Worm (Caenorhabditis elegans): ENCODE measurements around the gene lpd-7.
A peak's percentile ranks its signal among the peaks of the same experiment; 100 is the strongest.

The lpd-7 gene

DNA sequence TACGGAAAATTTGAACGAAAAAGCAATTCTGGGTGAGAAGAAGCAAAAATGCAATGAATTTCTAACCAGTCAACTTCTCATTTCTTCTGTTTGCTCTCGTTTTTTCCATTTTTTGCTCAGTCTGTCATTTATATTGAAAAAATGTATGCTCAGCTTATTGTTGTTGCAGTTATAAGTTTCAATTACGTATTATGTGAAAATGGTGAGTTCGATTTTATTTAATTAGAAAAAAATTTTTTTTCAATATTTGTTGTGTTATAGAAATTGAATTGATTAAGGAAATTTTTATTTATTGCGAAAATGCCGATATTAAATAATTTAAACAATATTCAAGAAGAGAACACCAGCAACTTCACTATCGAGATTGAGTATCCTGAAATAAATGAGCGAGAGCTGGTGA is 11.3 kb upstream of the lpd-7 start, which contains the start of gene lgc-12:
Gene lgc-12 (plus strand): TSS at position 301 of the 400 bp plus-strand sequence.
- no peak for TF ChIP-seq mab-5 (tag; optimal IDR thresholded peaks at IDR 0.05)
- TF ChIP-seq blmp-1 (tag; optimal IDR thresholded peaks at IDR 0.05) = no peak
- no peak for TF ChIP-seq snpc-4 (tag; optimal IDR thresholded peaks at IDR 0.05)
- no peak for TF ChIP-seq ceh-83 (GFP tag; optimal IDR thresholded peaks at IDR 0.05)
- TF ChIP-seq ces-1 (GFP tag; optimal IDR thresholded peaks at IDR 0.05) = no peak
- TF ChIP-seq sem-2 (GFP tag; optimal IDR thresholded peaks at IDR 0.05) = no peak
- TF ChIP-seq mls-2 (tag; optimal IDR thresholded peaks at IDR 0.05) = no peak
- no peak for TF ChIP-seq cnd-1 (tag; optimal IDR thresholded peaks at IDR 0.05)
- no peak for TF ChIP-seq nhr-2 (tag; optimal IDR thresholded peaks at IDR 0.05)
- no peak for TF ChIP-seq nhr-28 (tag; optimal IDR thresholded peaks at IDR 0.05)
- TF ChIP-seq pha-4 (tag; optimal IDR thresholded peaks at IDR 0.05) = no peak
- no peak for TF ChIP-seq flh-1 (GFP tag; optimal IDR thresholded peaks at IDR 0.05)
- TF ChIP-seq unc-62 (GFP tag; optimal IDR thresholded peaks at IDR 0.05) = no peak
- no peak for TF ChIP-seq ham-2 (GFP tag; optimal IDR thresholded peaks at IDR 0.05)
- no peak for TF ChIP-seq drap-1 (GFP tag; optimal IDR thresholded peaks at IDR 0.05)
- no peak for TF ChIP-seq nhr-76 (tag; optimal IDR thresholded peaks at IDR 0.05)
- TF ChIP-seq tbx-8 (GFP tag; optimal IDR thresholded peaks at IDR 0.05) = no peak
- TF ChIP-seq nhr-12 (tag; optimal IDR thresholded peaks at IDR 0.05) = no peak

DNA sequence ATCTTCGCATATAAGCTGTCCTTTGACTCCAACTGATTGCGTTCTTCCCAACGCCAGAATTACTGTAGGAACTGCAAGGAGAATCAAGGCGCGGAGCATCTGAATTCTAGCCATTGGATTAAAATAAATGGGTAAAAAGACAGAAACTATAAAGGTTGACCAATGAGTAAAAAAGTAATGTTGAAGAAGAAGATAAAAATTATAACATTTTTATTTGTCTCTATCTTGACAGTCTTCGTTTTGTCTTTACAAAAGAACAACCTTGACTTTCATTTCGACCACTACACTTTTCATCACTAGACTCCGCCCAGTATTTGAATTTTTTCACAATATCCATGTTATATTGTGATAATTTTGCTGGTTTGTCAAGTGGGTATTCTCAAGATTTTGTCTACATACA is 7.9 kb upstream of the lpd-7 start, which contains the start of gene ttr-8:
Gene ttr-8 (minus strand): TSS at position 101 of the 400 bp plus-strand sequence.
- TF ChIP-seq pha-4 (tag; optimal IDR thresholded peaks at IDR 0.05) (no peak), lin-13 (tag; optimal IDR thresholded peaks at IDR 0.05) (no peak), ces-1 (GFP tag; optimal IDR thresholded peaks at IDR 0.05) (no peak), unc-120 (tag; optimal IDR thresholded peaks at IDR 0.05; ENCODE audit: poor library complexity, severe bottlenecking) (no peak), nhr-237 (tag; optimal IDR thresholded peaks at IDR 0.05) (no peak)

DNA sequence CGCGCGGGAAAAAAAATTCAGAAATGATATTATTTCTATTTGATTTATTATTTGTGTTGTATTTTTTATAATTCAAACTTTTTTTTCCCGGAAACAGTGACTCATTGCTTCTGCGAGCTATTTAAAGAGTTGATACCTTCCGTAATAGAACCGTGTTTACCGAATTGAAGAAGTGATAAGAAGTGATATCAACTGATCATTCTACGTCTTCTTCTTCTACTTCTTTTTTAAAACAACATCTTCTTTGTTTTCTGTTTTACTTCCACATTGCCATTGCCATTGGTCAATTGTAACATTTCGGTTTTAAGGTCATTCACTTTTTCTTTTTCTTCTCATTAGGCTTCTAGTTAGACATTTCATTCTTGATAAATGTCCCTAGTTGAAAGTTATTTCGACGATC is 7.1 kb upstream of the lpd-7 start, which contains the start of gene ttr-32:
Gene ttr-32 (plus strand): TSS at position 314 of the 400 bp plus-strand sequence.
- TF ChIP-seq pha-4 (tag; optimal IDR thresholded peaks at IDR 0.05) (no peak), ceh-39 (tag; optimal IDR thresholded peaks at IDR 0.05) (no peak), nhr-76 (tag; optimal IDR thresholded peaks at IDR 0.05) (no peak), ceh-83 (GFP tag; optimal IDR thresholded peaks at IDR 0.05) (no peak), ceh-43 (GFP tag; optimal IDR thresholded peaks at IDR 0.05) (no peak), unc-62 (GFP tag; optimal IDR thresholded peaks at IDR 0.05) (no peak), drap-1 (GFP tag; optimal IDR thresholded peaks at IDR 0.05) (no peak), lin-13 (tag; optimal IDR thresholded peaks at IDR 0.05) (no peak), tbx-8 (GFP tag; optimal IDR thresholded peaks at IDR 0.05) (no peak), lsy-2 (tag; optimal IDR thresholded peaks at IDR 0.05) (no peak), lin-32 (GFP tag; optimal IDR thresholded peaks at IDR 0.05) (no peak), nhr-2 (tag; optimal IDR thresholded peaks at IDR 0.05) (no peak), bed-3 (GFP tag; optimal IDR thresholded peaks at IDR 0.05) (no peak), cnd-1 (tag; optimal IDR thresholded peaks at IDR 0.05) (no peak), elt-1 (tag; optimal IDR thresholded peaks at IDR 0.05; ENCODE audit: borderline replicate concordance, insufficient read depth) (no peak), ces-1 (GFP tag; optimal IDR thresholded peaks at IDR 0.05) (no peak), unc-39 (tag; optimal IDR thresholded peaks at IDR 0.05) (no peak), blmp-1 (tag; optimal IDR thresholded peaks at IDR 0.05) (no peak)

DNA sequence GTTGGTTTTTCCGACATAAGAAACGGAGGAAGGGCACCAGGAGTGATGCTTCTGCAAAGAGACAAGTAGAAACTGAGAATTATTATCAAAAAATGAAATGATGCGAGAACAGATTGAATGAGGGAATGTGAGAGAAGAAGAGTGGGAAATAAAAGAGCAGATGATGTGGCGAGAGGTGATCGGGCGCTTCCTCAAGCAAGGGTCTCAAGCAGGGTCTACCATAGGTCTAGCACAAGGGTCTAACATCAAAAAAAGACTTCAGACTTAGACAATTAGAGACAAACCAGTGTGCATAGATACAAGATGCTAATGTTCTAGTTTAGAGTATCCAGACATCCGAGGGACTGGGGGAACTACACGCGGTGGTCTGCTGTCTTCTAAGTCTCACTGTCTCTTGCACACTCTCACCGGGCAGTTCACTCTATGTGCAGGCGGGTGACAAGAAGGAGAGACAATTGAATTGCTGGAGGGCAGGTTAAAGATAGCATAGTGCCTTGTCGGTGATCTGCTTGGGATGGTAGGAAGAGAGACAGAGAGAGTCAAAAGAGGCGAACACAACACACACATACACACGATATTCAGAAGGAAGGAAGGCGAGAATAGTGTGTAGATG is 3.0 kb upstream of the lpd-7 start, which contains the start of gene R13A5.7:
Gene R13A5.7 (minus strand): TSS at position 51 of the 613 bp plus-strand sequence.
- TF ChIP-seq ham-2 (GFP tag; optimal IDR thresholded peaks at IDR 0.05) (peak; percentile 81), M03D4.4 (tag; optimal IDR thresholded peaks at IDR 0.05) (no peak), flh-1 (GFP tag; optimal IDR thresholded peaks at IDR 0.05) (no peak), tbx-8 (GFP tag; optimal IDR thresholded peaks at IDR 0.05) (peak; percentile 17), mep-1 (tag; optimal IDR thresholded peaks at IDR 0.05) (peak; percentile 37), unc-62 (GFP tag; optimal IDR thresholded peaks at IDR 0.05) (peak; percentile 84), ces-1 (GFP tag; optimal IDR thresholded peaks at IDR 0.05) (peak; percentile 76), nhr-12 (tag; optimal IDR thresholded peaks at IDR 0.05) (no peak), unc-39 (tag; optimal IDR thresholded peaks at IDR 0.05) (no peak), ceh-43 (GFP tag; optimal IDR thresholded peaks at IDR 0.05) (no peak), sptf-1 (tag; optimal IDR thresholded peaks at IDR 0.05) (peak; percentile 67), lin-32 (GFP tag; optimal IDR thresholded peaks at IDR 0.05) (no peak), hlh-1 (tag; optimal IDR thresholded peaks at IDR 0.05) (peak; percentile 27), blmp-1 (tag; optimal IDR thresholded peaks at IDR 0.05) (no peak), mls-2 (tag; optimal IDR thresholded peaks at IDR 0.05) (peak; percentile 62), nhr-2 (tag; optimal IDR thresholded peaks at IDR 0.05) (peak; percentile 46), pha-4 (tag; optimal IDR thresholded peaks at IDR 0.05) (peak; percentile 13), ceh-39 (tag; optimal IDR thresholded peaks at IDR 0.05) (peak; percentile 19), nhr-237 (tag; optimal IDR thresholded peaks at IDR 0.05) (peak; percentile 2), drap-1 (GFP tag; optimal IDR thresholded peaks at IDR 0.05) (peak; percentile 75), unc-120 (tag; optimal IDR thresholded peaks at IDR 0.05; ENCODE audit: poor library complexity, severe bottlenecking) (peak; percentile 92), snpc-4 (tag; optimal IDR thresholded peaks at IDR 0.05) (no peak), cnd-1 (tag; optimal IDR thresholded peaks at IDR 0.05) (peak; percentile 3)
